Fruit fly (Drosophila melanogaster) whole organism, embryonic: ENCODE data around the gene CG43679.

Experiments
- Adf1 ChIP-seq: fragments of 200-800 bp; sonication (Bioruptor generic); IDR thresholded peaks from 2 replicates; pipeline ENCODE4 v1.3.6; 2022; ENCODE audit warnings: missing biosample characterization, missing genetic modification characterization
- B-H2 ChIP-seq: fragments of 200-800 bp; sonication (Bioruptor generic); optimal IDR thresholded peaks from 2 replicates; lab custom pipeline; 2018; ENCODE audit warnings: missing biosample characterization, mild to moderate bottlenecking, missing genetic modification characterization
- CG11085 ChIP-seq: fragments of 200-800 bp; sonication (Bioruptor generic); IDR thresholded peaks from 2 replicates; pipeline ENCODE4 v1.3.6; 2022; ENCODE audit warnings: missing biosample characterization, missing genetic modification characterization
- CG17186 ChIP-seq: fragments of 200-800 bp; sonication (Bioruptor generic); optimal IDR thresholded peaks from 3 replicates; lab custom pipeline; 2017; ENCODE audit warnings: missing biosample characterization, missing genetic modification reagents, missing genetic modification characterization
- CG2120 ChIP-seq: fragments of 200-800 bp; sonication (Bioruptor generic); optimal IDR thresholded peaks from 3 replicates; lab custom pipeline; 2016; ENCODE audit warnings: missing biosample characterization, missing genetic modification characterization
- CHES-1-like ChIP-seq: fragments of 200-800 bp; sonication (Bioruptor generic); optimal IDR thresholded peaks from 2 replicates; lab custom pipeline; 2016; ENCODE audit warnings: missing biosample characterization, missing genetic modification characterization
- Chrac-16 ChIP-seq: fragments of 200-800 bp; sonication (Bioruptor generic); optimal IDR thresholded peaks from 3 replicates; lab custom pipeline; 2016; ENCODE audit warnings: missing biosample characterization, missing genetic modification characterization
- Hand ChIP-seq: fragments of 200-800 bp; sonication (Bioruptor generic); optimal IDR thresholded peaks from 2 replicates; lab custom pipeline; 2017; ENCODE audit warnings: mild to moderate bottlenecking, missing biosample characterization, missing genetic modification reagents, missing genetic modification characterization
- ro ChIP-seq: fragments of 200-800 bp; sonication (Bioruptor generic); IDR thresholded peaks from 2 replicates; pipeline ENCODE4 v1.3.6; 2022; ENCODE audit warnings: missing biosample characterization, missing genetic modification characterization

dm6 chr3L:15045114-15045513, 6.1 kb downstream of the CG43679 start:
- no peak for TF ChIP-seq B-H2 (GFP tag; lab: Kevin White, UChicago)
- no peak for TF ChIP-seq Hand (GFP tag; lab: Kevin White, UChicago)
- TF ChIP-seq CHES-1-like (GFP tag; lab: Kevin White, UChicago), result no peak
- TF ChIP-seq Adf1 (GFP tag; lab: Robert Waterston, UW), result no peak
- TF ChIP-seq Chrac-16 (GFP tag; lab: Kevin White, UChicago), result no peak
- TF ChIP-seq CG17186, result no peak
- no peak for TF ChIP-seq ro
- no peak for TF ChIP-seq CG11085
- TF ChIP-seq CG2120, result no peak
